Worm (Caenorhabditis elegans): Measurements from ENCODE around the gene K11C4.1.
A peak's percentile ranks its signal among the peaks of the same experiment; 100 is the strongest.

DNA sequence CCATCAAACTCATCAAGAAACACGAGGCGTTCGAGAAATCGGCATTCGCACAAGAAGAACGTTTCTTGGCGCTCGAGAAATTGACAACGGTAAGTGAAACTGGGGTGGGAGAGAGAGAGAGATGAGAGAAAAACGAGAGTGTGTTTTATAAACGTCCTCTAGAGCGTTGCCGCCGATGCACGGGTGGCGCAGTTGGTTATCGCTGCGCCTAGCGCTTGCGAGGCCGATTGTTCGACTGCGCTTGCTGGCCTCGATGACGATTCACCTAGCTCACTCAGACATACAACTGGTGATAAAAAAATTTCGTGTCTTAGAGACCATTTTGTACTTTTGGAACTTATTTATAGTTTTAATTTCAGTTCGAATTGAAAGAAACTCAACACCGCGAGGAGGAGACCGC lies 8.0 kb upstream of the K11C4.1 start:
- TF ChIP-seq ceh-8 (GFP tag; optimal IDR thresholded peaks at IDR 0.05) = no peak
- TF ChIP-seq egl-27 (tag; optimal IDR thresholded peaks at IDR 0.05) = no peak
- no peak for TF ChIP-seq nhr-11 (tag; optimal IDR thresholded peaks at IDR 0.05)
- peak in 2 of 3 experiments; percentile 9 to 33 for TF ChIP-seq ceh-82 (tag; optimal IDR thresholded peaks at IDR 0.05)
- TF ChIP-seq sptf-1 (tag; optimal IDR thresholded peaks at IDR 0.05) = no peak
- TF ChIP-seq tbx-2 (tag; optimal IDR thresholded peaks at IDR 0.05) = peak; percentile 39
- peak; percentile 60 for TF ChIP-seq nhr-20 (tag; optimal IDR thresholded peaks at IDR 0.05)
